Worm (Caenorhabditis elegans) whole organism, late embryonic: ENCODE results near the gene T24A6.16.
"Not testable (repeated sequence)": the region's sequence is repeated elsewhere in the genome, so short reads cannot be mapped to it uniquely, and the experiment has no call there.

Experiments
- C08G9.2 ChIP-seq: sonication (generic microtip); optimal IDR thresholded peaks from 2 replicates; lab custom pipeline; 2016; ENCODE audit warnings: mild to moderate bottlenecking, missing genetic modification characterization, moderate library complexity, missing compliant biosample characterization
- ceh-22 ChIP-seq: sonication (generic microtip); optimal IDR thresholded peaks from 2 replicates; lab custom pipeline; 2017; ENCODE audit warnings: missing biosample characterization, missing genetic modification characterization
- ceh-6 ChIP-seq: fragments of 200-800 bp; sonication (Bioruptor generic); optimal IDR thresholded peaks from 2 replicates; lab custom pipeline; 2018; ENCODE audit warnings: mild to moderate bottlenecking, missing genetic modification characterization, missing compliant biosample characterization
- che-1 ChIP-seq: sonication (generic microtip); optimal IDR thresholded peaks from 2 replicates; lab custom pipeline; 2016; ENCODE audit warnings: mild to moderate bottlenecking, missing genetic modification characterization, missing compliant biosample characterization
- dve-1 ChIP-seq: sonication (generic microtip); optimal IDR thresholded peaks from 2 replicates; lab custom pipeline; 2017; ENCODE audit warnings: antibody characterized with exemption, mild to moderate bottlenecking, missing genetic modification characterization, missing compliant biosample characterization
- elt-2 ChIP-seq: sonication (generic microtip); optimal IDR thresholded peaks from 2 replicates; lab custom pipeline; 2016; ENCODE audit warnings: missing genetic modification reagents, missing genetic modification characterization, missing compliant biosample characterization
- elt-4 ChIP-seq: sonication (generic microtip); optimal IDR thresholded peaks from 2 replicates; lab custom pipeline; 2016; ENCODE audit warnings: missing genetic modification characterization, missing compliant biosample characterization
- fkh-10 ChIP-seq: fragments of 150-350 bp; optimal IDR thresholded peaks from 2 replicates; lab custom pipeline; 2014; ENCODE audit warnings: missing biosample characterization, missing genetic modification reagents, missing genetic modification characterization
- hlh-15 ChIP-seq: sonication (generic microtip); optimal IDR thresholded peaks from 2 replicates; lab custom pipeline; 2016; ENCODE audit warnings: missing genetic modification characterization, missing compliant biosample characterization
- lim-6 ChIP-seq: sonication (generic microtip); optimal IDR thresholded peaks from 2 replicates; lab custom pipeline; 2016; ENCODE audit warnings: missing genetic modification characterization, missing compliant biosample characterization
- nhr-11 ChIP-seq: fragments of 150-350 bp; optimal IDR thresholded peaks from 2 replicates; lab custom pipeline; 2014; ENCODE audit warnings: missing biosample characterization, missing genetic modification characterization
- pax-1 ChIP-seq: fragments of 150-350 bp; optimal IDR thresholded peaks from 2 replicates; lab custom pipeline; 2014; ENCODE audit warnings: missing biosample characterization, missing genetic modification characterization
- pha-4 ChIP-seq: fragments of 150-350 bp; optimal IDR thresholded peaks from 2 replicates; lab custom pipeline; 2018; ENCODE audit warnings: missing biosample characterization, missing genetic modification reagents, missing genetic modification characterization
- unc-55 ChIP-seq: sonication (generic microtip); optimal IDR thresholded peaks from 2 replicates; lab custom pipeline; 2017; ENCODE audit warnings: missing biosample characterization, missing genetic modification reagents, missing genetic modification characterization

- TF ChIP-seq nhr-11 (tag; lab: Kevin White, UChicago); elt-2 (tag; lab: Kevin White, UChicago); C08G9.2 (tag; lab: Kevin White, UChicago); pha-4; hlh-15 (tag; lab: Kevin White, UChicago); unc-55 (GFP tag; lab: Kevin White, UChicago); che-1 (tag; lab: Kevin White, UChicago); dve-1 (tag; lab: Kevin White, UChicago); fkh-10 (GFP tag; lab: Kevin White, UChicago); pax-1; ceh-22 (tag; lab: Kevin White, UChicago); ceh-6; lim-6; elt-4: not testable (repeated sequence)
These were observed 1.6 kb upstream of the T24A6.16 start, which contains the start of gene T24A6.17 for ce11 chrV:3564335-3564734.
